Worm (Caenorhabditis elegans) whole organism, L1 larva: ENCODE measurements around the gene R57.2.

ENCODE experiments used
- ama-1 ChIP-seq: fragments of 150-350 bp; optimal IDR thresholded peaks from 2 replicates; lab custom pipeline; 2014
- ceh-82 ChIP-seq, 3 experiments: fragments of 150-350 bp in 1 of 3; sonication (generic microtip) in 2 of 3; optimal IDR thresholded peaks; 2 replicates each; lab custom pipeline; 2014 to 2017; ENCODE audit warnings: missing biosample characterization in 3 of 3, missing genetic modification characterization in 3 of 3
- egl-27 ChIP-seq, 2 experiments: fragments of 150-350 bp in 1 of 2; sonication (generic microtip); optimal IDR thresholded peaks; 3 replicates each; lab custom pipeline; 2017 to 2018; ENCODE audit warnings: missing biosample characterization in 2 of 2, missing genetic modification characterization in 2 of 2, missing genetic modification reagents in 2 of 2
- lin-15B ChIP-seq: fragments of 150-350 bp; sonication (generic microtip); optimal IDR thresholded peaks from 3 replicates; lab custom pipeline; 2014; ENCODE audit warnings: missing biosample characterization, missing genetic modification characterization
- lin-39 ChIP-seq: fragments of 150-350 bp; optimal IDR thresholded peaks from 2 replicates; lab custom pipeline; 2014; ENCODE audit warnings: missing biosample characterization, missing genetic modification reagents, missing genetic modification characterization
- mdl-1 ChIP-seq, 2 experiments: fragments of 150-350 bp; optimal IDR thresholded peaks; 2 replicates each; lab custom pipeline; 2014 to 2017; ENCODE audit warnings: missing biosample characterization in 2 of 2, missing genetic modification characterization in 2 of 2, inconsistent platforms in 1 of 2
- nhr-20 ChIP-seq: sonication (generic microtip); optimal IDR thresholded peaks from 2 replicates; lab custom pipeline; 2016; ENCODE audit warnings: mild to moderate bottlenecking, missing genetic modification characterization, missing compliant biosample characterization
- nhr-28 ChIP-seq: fragments of 150-350 bp; optimal IDR thresholded peaks from 2 replicates; lab custom pipeline; 2014; ENCODE audit warnings: missing biosample characterization, missing genetic modification characterization
- ztf-11 ChIP-seq, 2 experiments: sonication (generic microtip); optimal IDR thresholded peaks; 2 replicates each; lab custom pipeline; 2016 to 2017; ENCODE audit warnings: missing genetic modification characterization in 2 of 2, missing biosample characterization in 1 of 2, missing compliant biosample characterization in 1 of 2

DNA sequence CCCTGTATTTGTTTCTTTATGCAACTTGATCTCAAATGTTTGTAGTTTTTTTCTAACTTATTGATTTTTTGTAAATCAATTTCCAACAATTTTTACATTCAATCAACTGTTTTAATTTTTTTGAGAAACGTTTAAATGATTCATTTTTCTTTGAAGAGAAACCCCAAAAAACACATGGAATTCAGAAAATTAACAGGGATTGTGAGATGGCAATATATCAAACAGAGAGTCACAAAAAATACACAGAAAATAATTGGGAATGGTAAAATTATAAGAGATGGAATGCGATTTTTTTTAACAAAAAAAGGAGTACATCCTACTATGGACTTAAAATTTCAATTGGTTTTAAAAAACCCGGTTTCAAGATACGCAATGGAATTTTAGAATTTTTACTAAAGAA, 37.4 kb downstream of the R57.2 start:
- TF ChIP-seq egl-27 (tag; optimal IDR thresholded peaks at IDR 0.05; lab: Kevin White, UChicago) (no peak), nhr-28 (tag; lab: Kevin White, UChicago) (no peak), ama-1 (lab: Kevin White, UChicago) (no peak), mdl-1 (tag; optimal IDR thresholded peaks at IDR 0.05; lab: Kevin White, UChicago) (no peak), lin-15B (tag; lab: Kevin White, UChicago) (no peak), lin-39 (tag; lab: Kevin White, UChicago) (no peak), ztf-11 (tag; optimal IDR thresholded peaks at IDR 0.05; lab: Kevin White, UChicago) (no peak), ceh-82 (tag; optimal IDR thresholded peaks at IDR 0.05; lab: Kevin White, UChicago) (no peak), nhr-20 (tag; lab: Kevin White, UChicago) (no peak)
